Fruit fly (Drosophila melanogaster) whole organism, pupa: ENCODE results near the gene CG11106.

Experiments
- CG10348 ChIP-seq: fragments of 200-800 bp; sonication (Bioruptor generic); IDR thresholded peaks from 2 replicates; pipeline ENCODE4 v1.3.6; 2022; ENCODE audit warnings: missing biosample characterization, missing genetic modification characterization
- CG12605 ChIP-seq: fragments of 200-800 bp; sonication (Bioruptor generic); IDR thresholded peaks from 2 replicates; pipeline ENCODE4 v1.3.6; 2022; ENCODE audit warnings: missing biosample characterization, missing genetic modification characterization
- CG13204 ChIP-seq: fragments of 200-800 bp; sonication (Bioruptor generic); optimal IDR thresholded peaks from 2 replicates; lab custom pipeline; 2018; ENCODE audit warnings: missing biosample characterization, mild to moderate bottlenecking, missing genetic modification characterization, moderate library complexity
- CG14655 ChIP-seq: fragments of 200-800 bp; sonication (Bioruptor generic); optimal IDR thresholded peaks from 3 replicates; lab custom pipeline; 2017; ENCODE audit warnings: mild to moderate bottlenecking, missing biosample characterization, missing genetic modification reagents, missing genetic modification characterization
- CG15710 ChIP-seq: fragments of 200-800 bp; sonication (Bioruptor generic); optimal IDR thresholded peaks from 2 replicates; lab custom pipeline; 2018; ENCODE audit warnings: missing biosample characterization, mild to moderate bottlenecking, missing genetic modification characterization, moderate library complexity
- CG17806 ChIP-seq: fragments of 200-800 bp; sonication (Bioruptor generic); optimal IDR thresholded peaks from 2 replicates; lab custom pipeline; 2018; ENCODE audit warnings: missing biosample characterization, mild to moderate bottlenecking, missing genetic modification characterization, moderate library complexity
- CG32121 ChIP-seq: fragments of 200-800 bp; sonication (Bioruptor generic); IDR thresholded peaks from 2 replicates; pipeline ENCODE4 v1.3.6; 2022; ENCODE audit warnings: missing biosample characterization, missing genetic modification characterization
- CG34367 ChIP-seq: fragments of 200-800 bp; sonication (Bioruptor generic); optimal IDR thresholded peaks from 2 replicates; lab custom pipeline; 2018; ENCODE audit warnings: missing biosample characterization, mild to moderate bottlenecking, missing genetic modification characterization
- CG4496 ChIP-seq: fragments of 200-800 bp; sonication (Bioruptor generic); IDR thresholded peaks from 3 replicates; pipeline ENCODE4 v1.3.6; 2022; ENCODE audit warnings: missing biosample characterization, missing genetic modification characterization
- CG8159 ChIP-seq: fragments of 200-800 bp; sonication (Bioruptor generic); optimal IDR thresholded peaks from 3 replicates; lab custom pipeline; 2018; ENCODE audit warnings: missing biosample characterization, mild to moderate bottlenecking, missing genetic modification characterization, moderate library complexity
- CG8301 ChIP-seq: fragments of 200-800 bp; sonication (Bioruptor generic); optimal IDR thresholded peaks from 2 replicates; lab custom pipeline; 2018; ENCODE audit warnings: missing biosample characterization, mild to moderate bottlenecking, missing genetic modification characterization
- CG9948 ChIP-seq: fragments of 200-800 bp; sonication (Bioruptor generic); optimal IDR thresholded peaks from 2 replicates; lab custom pipeline; 2018; ENCODE audit warnings: missing biosample characterization, mild to moderate bottlenecking, missing genetic modification characterization, moderate library complexity
- D1 ChIP-seq: fragments of 200-800 bp; sonication (Bioruptor generic); optimal IDR thresholded peaks from 2 replicates; lab custom pipeline; 2018; ENCODE audit warnings: missing biosample characterization, mild to moderate bottlenecking, missing genetic modification characterization, moderate library complexity
- EcR ChIP-seq: fragments of 200-800 bp; sonication (Bioruptor generic); optimal IDR thresholded peaks from 3 replicates; lab custom pipeline; 2019; ENCODE audit warnings: missing biosample characterization, missing genetic modification characterization, mild to moderate bottlenecking, moderate library complexity, missing genetic modification reagents
- Ets98B ChIP-seq: fragments of 200-800 bp; sonication (Bioruptor generic); IDR thresholded peaks from 2 replicates; pipeline ENCODE4 v1.3.6; 2022; ENCODE audit warnings: missing biosample characterization, missing genetic modification characterization
- Pif1A ChIP-seq: fragments of 200-800 bp; sonication (Bioruptor generic); optimal IDR thresholded peaks from 3 replicates; lab custom pipeline; 2016; ENCODE audit warnings: missing biosample characterization, missing genetic modification characterization
- Pif1B ChIP-seq: fragments of 200-800 bp; sonication (Bioruptor generic); optimal IDR thresholded peaks from 3 replicates; lab custom pipeline; 2016; ENCODE audit warnings: missing biosample characterization, missing genetic modification characterization
- Snoo ChIP-seq: fragments of 200-800 bp; sonication (Bioruptor generic); optimal IDR thresholded peaks from 3 replicates; lab custom pipeline; 2017; ENCODE audit warnings: missing biosample characterization, mild to moderate bottlenecking, missing genetic modification characterization, inconsistent platforms
- fd96Ca ChIP-seq: fragments of 200-800 bp; sonication (Bioruptor generic); IDR thresholded peaks from 3 replicates; pipeline ENCODE4 v1.3.6; 2022; ENCODE audit warnings: missing biosample characterization, missing genetic modification characterization
- gl ChIP-seq: fragments of 200-800 bp; sonication (Bioruptor generic); optimal IDR thresholded peaks from 2 replicates; lab custom pipeline; 2018; ENCODE audit warnings: missing biosample characterization, mild to moderate bottlenecking, missing genetic modification characterization
- rn ChIP-seq: fragments of 200-800 bp; sonication (Bioruptor generic); IDR thresholded peaks from 2 replicates; pipeline ENCODE4 v1.3.6; 2022; ENCODE audit warnings: missing biosample characterization, missing genetic modification characterization

The CG11106 gene

dm6 chrX:11201948-11202347 lies at the start of gene CG11106:
CG11106 (plus strand) TSS chrX:11202248.
- no peak for TF ChIP-seq CG12605

- TF ChIP-seq CG13204 (no peak), CG12605 (no peak), CG15710 (tag; lab: Kevin White, UChicago) (no peak), CG17806 (no peak), CG8159 (tag; lab: Kevin White, UChicago) (no peak), D1 (no peak), CG8301 (tag; lab: Kevin White, UChicago) (no peak), EcR (peak; percentile 16)
Measured at dm6 chrX:11153413-11153812, 48.6 kb upstream of the CG11106 start.

dm6 chrX:11153826-11154510 lies 48.1 kb upstream of the CG11106 start, which contains the start of the genes rtv and Dlic:
rtv (minus strand) TSS chrX:11153990.
Dlic (plus strand) TSS chrX:11154421.
- TF ChIP-seq rn (GFP tag; lab: Robert Waterston, UW), result no peak
- no peak for TF ChIP-seq CG8301 (tag; lab: Kevin White, UChicago)
- no peak for TF ChIP-seq Pif1B
- no peak for TF ChIP-seq CG17806

- TF ChIP-seq EcR (no peak), CG8301 (tag; lab: Kevin White, UChicago) (no peak), D1 (no peak), CG14655 (GFP tag; lab: Kevin White, UChicago) (peak; percentile 4), Pif1A (no peak), Ets98B (GFP tag; lab: Robert Waterston, UW) (no peak; the same call in 1 of the 2 replicates), CG17806 (no peak), CG13204 (peak; percentile 45), CG8159 (tag; lab: Kevin White, UChicago) (no peak), CG12605 (0 out of 2 replicates have a peak, but pooled peaks have one; percentile 11), CG4496 (GFP tag; lab: Robert Waterston, UW) (peak; percentile 46; the same call in 1 of the 3 replicates), Pif1B (peak; percentile 7), fd96Ca (GFP tag; lab: Robert Waterston, UW) (peak; percentile 25; the same call in 1 of the 3 replicates)
Measured at dm6 chrX:11154511-11155197, 47.4 kb upstream of the CG11106 start.

- peak; percentile 17 for TF ChIP-seq CG9948 (tag; lab: Kevin White, UChicago)
- TF ChIP-seq CG8301 (tag; lab: Kevin White, UChicago), result no peak
- no peak for TF ChIP-seq Snoo (tag; lab: Kevin White, UChicago)
- TF ChIP-seq CG10348 (GFP tag; lab: Robert Waterston, UW), result no peak
- TF ChIP-seq CG8159 (tag; lab: Kevin White, UChicago), result peak; percentile 37
- no peak for TF ChIP-seq rn (GFP tag; lab: Robert Waterston, UW)
- no peak for TF ChIP-seq CG14655 (GFP tag; lab: Kevin White, UChicago)
- TF ChIP-seq fd96Ca (GFP tag; lab: Robert Waterston, UW), result no peak
- no peak for TF ChIP-seq CG32121 (GFP tag; lab: Robert Waterston, UW)
- TF ChIP-seq CG17806, result no peak
- TF ChIP-seq CG12605, result no peak
- no peak for TF ChIP-seq D1
- TF ChIP-seq Ets98B (GFP tag; lab: Robert Waterston, UW), result no peak
- TF ChIP-seq CG34367 (tag; lab: Kevin White, UChicago), result peak; percentile 6
- TF ChIP-seq CG15710 (tag; lab: Kevin White, UChicago), result peak; percentile 4
- no peak for TF ChIP-seq CG4496 (GFP tag; lab: Robert Waterston, UW)
- TF ChIP-seq Pif1A, result peak; percentile 13
- TF ChIP-seq CG13204, result no peak
- no peak for TF ChIP-seq gl (tag; lab: Kevin White, UChicago)
Measured at dm6 chrX:11155808-11156589, 46.0 kb upstream of the CG11106 start.

dm6 chrX:11159710-11160446 lies 42.2 kb upstream of the CG11106 start, which contains the start of gene CG32668:
CG32668 (minus strand) TSS chrX:11159760.
- TF ChIP-seq fd96Ca (GFP tag; lab: Robert Waterston, UW) (no peak), EcR (no peak), CG8159 (tag; lab: Kevin White, UChicago) (peak; percentile 7), Pif1A (no peak), D1 (no peak)
- TF ChIP-seq, all 21 proteins: peak for 1
